Fruit fly (Drosophila melanogaster) whole organism, embryonic: ENCODE data around the gene CG33111.

Source experiments
- CG10543 ChIP-seq: fragments of 200-800 bp; sonication (Bioruptor generic); optimal IDR thresholded peaks from 3 replicates; lab custom pipeline; 2017; ENCODE audit warnings: missing biosample characterization, mild to moderate bottlenecking, missing genetic modification characterization, moderate library complexity
- CG11696 ChIP-seq: fragments of 200-800 bp; sonication (Bioruptor generic); IDR thresholded peaks from 2 replicates; pipeline ENCODE4 v1.3.6; 2022; ENCODE audit warnings: missing biosample characterization, missing genetic modification characterization
- CG12391 ChIP-seq: fragments of 200-800 bp; sonication (Bioruptor generic); optimal IDR thresholded peaks from 3 replicates; lab custom pipeline; 2018; ENCODE audit warnings: missing biosample characterization, mild to moderate bottlenecking, missing genetic modification characterization, moderate library complexity
- CG15479 ChIP-seq: fragments of 200-800 bp; sonication (Bioruptor generic); optimal IDR thresholded peaks from 3 replicates; lab custom pipeline; 2019; ENCODE audit warnings: missing biosample characterization, mild to moderate bottlenecking, missing genetic modification characterization, moderate library complexity
- CG1602 ChIP-seq: fragments of 200-800 bp; sonication (Bioruptor generic); optimal IDR thresholded peaks from 3 replicates; lab custom pipeline; 2016; ENCODE audit warnings: missing biosample characterization, missing genetic modification characterization
- CG33557 ChIP-seq: fragments of 200-800 bp; sonication (Bioruptor generic); optimal IDR thresholded peaks from 2 replicates; lab custom pipeline; 2019; ENCODE audit warnings: missing biosample characterization, mild to moderate bottlenecking, missing genetic modification characterization, moderate library complexity
- CG5180 ChIP-seq: fragments of 200-800 bp; sonication (Bioruptor generic); optimal IDR thresholded peaks from 3 replicates; lab custom pipeline; 2017; ENCODE audit warnings: missing biosample characterization, missing genetic modification characterization, mild to moderate bottlenecking, moderate library complexity, missing genetic modification reagents
- CG6683 ChIP-seq: fragments of 200-800 bp; sonication (Bioruptor generic); optimal IDR thresholded peaks from 2 replicates; lab custom pipeline; 2017; ENCODE audit warnings: missing biosample characterization, mild to moderate bottlenecking, missing genetic modification characterization, missing genetic modification reagents
- Dll ChIP-seq: fragments of 200-800 bp; sonication (Bioruptor generic); IDR thresholded peaks from 4 replicates; pipeline ENCODE4 v1.3.6; 2022; ENCODE audit warnings: missing biosample characterization, missing genetic modification characterization; ENCODE audit not compliant: partially characterized antibody
- ato ChIP-seq: fragments of 200-800 bp; sonication (Bioruptor generic); IDR thresholded peaks from 2 replicates; pipeline ENCODE4 v1.3.6; 2022; ENCODE audit warnings: missing biosample characterization, missing genetic modification characterization; ENCODE audit not compliant: partially characterized antibody
- cas ChIP-seq: fragments of 200-800 bp; sonication (Bioruptor generic); IDR thresholded peaks from 2 replicates; pipeline ENCODE4 v1.3.6; 2022; ENCODE audit warnings: missing biosample characterization, missing genetic modification characterization
- pan ChIP-seq, 4 experiments: fragments of >200 bp in 3 of 4; fragments of 200-800 bp in 1 of 4; sonication (Bioruptor generic) in 1 of 4; optimal IDR thresholded peaks in 3 of 4; IDR thresholded peaks in 1 of 4; 2 replicates each; pipeline versions ENCODE4 v1.3.6 to Lab custom; 2017 to 2022; ENCODE audit warnings: missing biosample characterization in 2 of 4, missing genetic modification characterization in 2 of 4, mixed read lengths in 1 of 4
- unc-4 ChIP-seq: fragments of 200-800 bp; sonication (Bioruptor generic); IDR thresholded peaks from 2 replicates; pipeline ENCODE4 v1.3.6; 2022; ENCODE audit warnings: missing biosample characterization, missing genetic modification characterization; ENCODE audit not compliant: partially characterized antibody

dm6 chr3R:23760219-23761018, 58.6 kb downstream of the CG33111 start, which contains the start of gene SdhD:
- TF ChIP-seq Dll (GFP tag; lab: Robert Waterston, UW) (peak; percentile 55; the same call in 1 of the 4 replicates), CG33557 (GFP tag; lab: Kevin White, UChicago) (no peak), CG6683 (GFP tag; lab: Kevin White, UChicago) (no peak), unc-4 (GFP tag; lab: Robert Waterston, UW) (peak; percentile 48), cas (no peak), CG5180 (no peak), CG1602 (no peak), pan (optimal IDR thresholded peaks at IDR 0.05; lab: Kevin White, UChicago) (no peak), pan (GFP tag; optimal IDR thresholded peaks at IDR 0.05 in 1 of 2, IDR thresholded peaks at IDR 0.05 in 1 of 2) (no peak), CG12391 (tag; lab: Kevin White, UChicago) (peak; percentile 14), CG10543 (GFP tag; lab: Kevin White, UChicago) (no peak), CG11696 (GFP tag; lab: Robert Waterston, UW) (no peak), ato (GFP tag; lab: Robert Waterston, UW) (peak; percentile 71; the same call in 1 of the 2 replicates), CG15479 (GFP tag; lab: Kevin White, UChicago) (no peak)
